Worm (Caenorhabditis elegans) whole organism, young adult: Measurements from ENCODE around the gene Y41D4A.1.

ENCODE experiments used
- B0019.2 ChIP-seq: fragments of 200-800 bp; sonication (Bioruptor generic); conservative IDR thresholded peaks from 2 replicates; pipeline ENCODE4 v1.3.6; 2022; ENCODE audit warnings: missing genetic modification reagents, missing genetic modification characterization, missing compliant biosample characterization
- B0035.1 ChIP-seq: sonication (generic microtip); optimal IDR thresholded peaks from 2 replicates; lab custom pipeline; 2016; ENCODE audit warnings: missing genetic modification characterization, mild to moderate bottlenecking, missing compliant biosample characterization, missing genotype, missing genetic modification reagents
- B0261.1 ChIP-seq: sonication (generic microtip); optimal IDR thresholded peaks from 2 replicates; lab custom pipeline; 2016; ENCODE audit warnings: mild to moderate bottlenecking, missing genetic modification characterization, moderate library complexity, missing compliant biosample characterization
- C06A6.2 ChIP-seq: fragments of 200-800 bp; sonication (Bioruptor generic); conservative IDR thresholded peaks from 2 replicates; pipeline ENCODE4 v1.3.6; 2022; ENCODE audit warnings: missing genetic modification characterization, missing compliant biosample characterization
- C17E4.6 ChIP-seq: fragments of 200-800 bp; sonication (Bioruptor generic); IDR thresholded peaks from 2 replicates; pipeline ENCODE4 v1.3.6; 2022; ENCODE audit warnings: missing genetic modification reagents, missing genetic modification characterization, missing compliant biosample characterization
- F10E7.11 ChIP-seq: sonication (generic microtip); optimal IDR thresholded peaks from 2 replicates; lab custom pipeline; 2017; ENCODE audit warnings: mild to moderate bottlenecking, missing genetic modification characterization, moderate library complexity, missing compliant biosample characterization
- F22D6.2 ChIP-seq: sonication (generic microtip); optimal IDR thresholded peaks from 2 replicates; lab custom pipeline; 2016; ENCODE audit warnings: mild to moderate bottlenecking, missing genetic modification characterization, missing compliant biosample characterization
- F49E8.2 ChIP-seq: sonication (generic microtip); optimal IDR thresholded peaks from 3 replicates; lab custom pipeline; 2017; ENCODE audit warnings: missing genetic modification characterization, mild to moderate bottlenecking, missing compliant biosample characterization, antibody characterized with exemption, moderate library complexity; ENCODE audit not compliant: insufficient read depth
- F55B11.4 ChIP-seq: sonication (generic microtip); optimal IDR thresholded peaks from 2 replicates; lab custom pipeline; 2016; ENCODE audit warnings: missing compliant biosample characterization, missing genetic modification characterization, borderline replicate concordance; ENCODE audit not compliant: insufficient read depth
- F57C9.4 ChIP-seq: sonication (generic microtip); optimal IDR thresholded peaks from 2 replicates; lab custom pipeline; 2017; ENCODE audit warnings: mild to moderate bottlenecking, missing genetic modification characterization, missing compliant biosample characterization
- T26A5.8 ChIP-seq: sonication (generic microtip); optimal IDR thresholded peaks from 2 replicates; lab custom pipeline; 2016; ENCODE audit warnings: missing genetic modification characterization, missing compliant biosample characterization
- Y56A3A.18 ChIP-seq: fragments of 200-800 bp; sonication (Bioruptor generic); IDR thresholded peaks from 2 replicates; pipeline ENCODE4 v1.3.6; 2022; ENCODE audit warnings: missing genetic modification reagents, missing genetic modification characterization, missing compliant biosample characterization
- aptf-2 ChIP-seq: fragments of 200-800 bp; sonication (Bioruptor generic); conservative IDR thresholded peaks from 2 replicates; pipeline ENCODE4 v1.3.6; 2022; ENCODE audit warnings: missing genetic modification reagents, missing genetic modification characterization, missing compliant biosample characterization
- attf-3 ChIP-seq: fragments of 200-800 bp; sonication (Bioruptor generic); conservative IDR thresholded peaks from 2 replicates; pipeline ENCODE4 v1.3.6; 2022; ENCODE audit warnings: missing genetic modification reagents, missing genetic modification characterization, missing compliant biosample characterization
- bed-1 ChIP-seq: fragments of 200-800 bp; sonication (Bioruptor generic); IDR thresholded peaks from 2 replicates; pipeline ENCODE4 v1.3.6; 2022; ENCODE audit warnings: missing genetic modification reagents, missing genetic modification characterization, missing compliant biosample characterization
- cebp-1 ChIP-seq, 2 experiments: fragments of 200-800 bp in 1 of 2; sonication (Bioruptor generic) in 1 of 2; sonication (generic microtip) in 1 of 2; IDR thresholded peaks in 1 of 2; optimal IDR thresholded peaks in 1 of 2; 2 replicates each; pipeline versions ENCODE4 v1.3.6 to Lab custom; 2017 to 2022; ENCODE audit warnings: missing compliant biosample characterization in 2 of 2, missing genetic modification characterization in 2 of 2, mild to moderate bottlenecking in 1 of 2, missing genetic modification reagents in 1 of 2, moderate library complexity in 1 of 2
- cebp-2 ChIP-seq: fragments of 200-800 bp; sonication (Bioruptor generic); IDR thresholded peaks from 2 replicates; pipeline ENCODE4 v1.3.6; 2022; ENCODE audit warnings: missing genetic modification characterization, missing compliant biosample characterization
- ceh-27 ChIP-seq: fragments of 200-800 bp; sonication (Bioruptor generic); optimal IDR thresholded peaks from 2 replicates; lab custom pipeline; 2018; ENCODE audit warnings: mild to moderate bottlenecking, missing genetic modification characterization, moderate library complexity, missing compliant biosample characterization
- ceh-40 ChIP-seq: fragments of 200-800 bp; sonication (Bioruptor generic); IDR thresholded peaks from 2 replicates; pipeline ENCODE4 v1.3.6; 2022; ENCODE audit warnings: missing genetic modification characterization, missing compliant biosample characterization
- ceh-58 ChIP-seq: fragments of 200-800 bp; sonication (Bioruptor generic); IDR thresholded peaks from 2 replicates; pipeline ENCODE4 v1.3.6; 2022; ENCODE audit warnings: missing genetic modification characterization, missing compliant biosample characterization
- ceh-91 ChIP-seq: fragments of 200-800 bp; sonication (Bioruptor generic); IDR thresholded peaks from 2 replicates; pipeline ENCODE4 v1.3.6; 2022; ENCODE audit warnings: missing genetic modification reagents, missing genetic modification characterization, missing compliant biosample characterization
- efl-1 ChIP-seq: fragments of 150-350 bp; optimal IDR thresholded peaks from 2 replicates; lab custom pipeline; 2014; ENCODE audit warnings: missing biosample characterization, missing genetic modification reagents, missing genetic modification characterization
- hmg-1.2 ChIP-seq: fragments of 200-800 bp; sonication (Bioruptor generic); IDR thresholded peaks from 2 replicates; pipeline ENCODE4 v1.3.6; 2022; ENCODE audit warnings: missing genetic modification reagents, missing genetic modification characterization, missing compliant biosample characterization
- hmg-20 ChIP-seq: fragments of 200-800 bp; sonication (Bioruptor generic); IDR thresholded peaks from 2 replicates; pipeline ENCODE4 v1.3.6; 2022; ENCODE audit warnings: missing genetic modification reagents, missing genetic modification characterization, missing compliant biosample characterization
- hrde-1 ChIP-seq: sonication (generic microtip); optimal IDR thresholded peaks from 2 replicates; lab custom pipeline; 2016; ENCODE audit warnings: missing genetic modification characterization, mild to moderate bottlenecking, missing compliant biosample characterization, moderate library complexity, missing genotype, missing genetic modification reagents, borderline replicate concordance
- hsf-1 ChIP-seq: fragments of 200-800 bp; sonication (Bioruptor generic); IDR thresholded peaks from 2 replicates; pipeline ENCODE4 v1.3.6; 2022; ENCODE audit warnings: missing genetic modification reagents, missing genetic modification characterization, missing compliant biosample characterization
- let-607 ChIP-seq, 2 experiments: fragments of 200-800 bp in 1 of 2; sonication (Bioruptor generic) in 1 of 2; sonication (generic microtip) in 1 of 2; optimal IDR thresholded peaks; 2 replicates each; lab custom pipeline; 2016 to 2018; ENCODE audit warnings: mild to moderate bottlenecking in 2 of 2, missing compliant biosample characterization in 2 of 2, missing genetic modification characterization in 2 of 2, moderate library complexity in 2 of 2, missing genotype in 1 of 2
- lin-54 ChIP-seq: fragments of 200-800 bp; sonication (Bioruptor generic); optimal IDR thresholded peaks from 2 replicates; lab custom pipeline; 2018; ENCODE audit warnings: mild to moderate bottlenecking, missing genetic modification characterization, missing compliant biosample characterization
- madf-10 ChIP-seq: sonication (generic microtip); optimal IDR thresholded peaks from 2 replicates; lab custom pipeline; 2016; ENCODE audit warnings: mild to moderate bottlenecking, missing genetic modification characterization, missing compliant biosample characterization
- madf-3 ChIP-seq: fragments of 200-800 bp; sonication (Bioruptor generic); IDR thresholded peaks from 2 replicates; pipeline ENCODE4 v1.3.6; 2022; ENCODE audit warnings: missing genetic modification reagents, missing genetic modification characterization, missing compliant biosample characterization
- madf-6 ChIP-seq: fragments of 200-800 bp; sonication (Bioruptor generic); IDR thresholded peaks from 2 replicates; pipeline ENCODE4 v1.3.6; 2022; ENCODE audit warnings: missing genetic modification reagents, missing genetic modification characterization, missing compliant biosample characterization
- madf-8 ChIP-seq: fragments of 200-800 bp; sonication (Bioruptor generic); conservative IDR thresholded peaks from 2 replicates; pipeline ENCODE4 v1.3.6; 2022; ENCODE audit warnings: missing genetic modification reagents, missing genetic modification characterization, missing compliant biosample characterization
- mes-4 ChIP-seq: sonication (generic microtip); optimal IDR thresholded peaks from 2 replicates; lab custom pipeline; 2016; ENCODE audit warnings: missing genotype, missing genetic modification characterization, missing compliant biosample characterization
- pbrm-1 ChIP-seq: fragments of 200-800 bp; sonication (Bioruptor generic); IDR thresholded peaks from 2 replicates; pipeline ENCODE4 v1.3.6; 2022; ENCODE audit warnings: missing genetic modification reagents, missing genetic modification characterization, missing compliant biosample characterization
- pha-4 ChIP-seq: fragments of 150-350 bp; sonication (generic microtip); optimal IDR thresholded peaks from 2 replicates; lab custom pipeline; 2014; ENCODE audit warnings: missing biosample characterization, missing genetic modification reagents, missing genetic modification characterization
- repo-1 ChIP-seq: sonication (generic microtip); optimal IDR thresholded peaks from 2 replicates; lab custom pipeline; 2017; ENCODE audit warnings: mild to moderate bottlenecking, missing genetic modification characterization, missing compliant biosample characterization
- sdz-38 ChIP-seq: sonication (generic microtip); optimal IDR thresholded peaks from 2 replicates; lab custom pipeline; 2016; ENCODE audit warnings: missing genotype, missing genetic modification characterization, missing compliant biosample characterization
- somi-1 ChIP-seq: fragments of 200-800 bp; sonication (Bioruptor generic); optimal IDR thresholded peaks from 2 replicates; lab custom pipeline; 2018; ENCODE audit warnings: mild to moderate bottlenecking, missing genetic modification characterization, missing compliant biosample characterization
- tbp1 ChIP-seq: fragments of 200-800 bp; sonication (Bioruptor generic); optimal IDR thresholded peaks from 2 replicates; lab custom pipeline; 2018; ENCODE audit warnings: mild to moderate bottlenecking, missing genetic modification characterization, missing compliant biosample characterization
- unc-62 ChIP-seq: fragments of 150-350 bp; optimal IDR thresholded peaks from 2 replicates; lab custom pipeline; 2014; ENCODE audit warnings: missing biosample characterization, missing genetic modification reagents, missing genetic modification characterization
- ztf-22 ChIP-seq: fragments of 200-800 bp; sonication (Bioruptor generic); optimal IDR thresholded peaks from 2 replicates; lab custom pipeline; 2018; ENCODE audit warnings: mild to moderate bottlenecking, missing genetic modification characterization, moderate library complexity, missing compliant biosample characterization
- ztf-25 ChIP-seq: fragments of 200-800 bp; sonication (Bioruptor generic); IDR thresholded peaks from 2 replicates; pipeline ENCODE4 v1.3.6; 2022; ENCODE audit warnings: missing genetic modification reagents, missing genetic modification characterization, missing compliant biosample characterization
- ztf-26 ChIP-seq: sonication (generic microtip); optimal IDR thresholded peaks from 2 replicates; lab custom pipeline; 2017; ENCODE audit warnings: missing genetic modification characterization, missing compliant biosample characterization

Y41D4A.1 gene

DNA sequence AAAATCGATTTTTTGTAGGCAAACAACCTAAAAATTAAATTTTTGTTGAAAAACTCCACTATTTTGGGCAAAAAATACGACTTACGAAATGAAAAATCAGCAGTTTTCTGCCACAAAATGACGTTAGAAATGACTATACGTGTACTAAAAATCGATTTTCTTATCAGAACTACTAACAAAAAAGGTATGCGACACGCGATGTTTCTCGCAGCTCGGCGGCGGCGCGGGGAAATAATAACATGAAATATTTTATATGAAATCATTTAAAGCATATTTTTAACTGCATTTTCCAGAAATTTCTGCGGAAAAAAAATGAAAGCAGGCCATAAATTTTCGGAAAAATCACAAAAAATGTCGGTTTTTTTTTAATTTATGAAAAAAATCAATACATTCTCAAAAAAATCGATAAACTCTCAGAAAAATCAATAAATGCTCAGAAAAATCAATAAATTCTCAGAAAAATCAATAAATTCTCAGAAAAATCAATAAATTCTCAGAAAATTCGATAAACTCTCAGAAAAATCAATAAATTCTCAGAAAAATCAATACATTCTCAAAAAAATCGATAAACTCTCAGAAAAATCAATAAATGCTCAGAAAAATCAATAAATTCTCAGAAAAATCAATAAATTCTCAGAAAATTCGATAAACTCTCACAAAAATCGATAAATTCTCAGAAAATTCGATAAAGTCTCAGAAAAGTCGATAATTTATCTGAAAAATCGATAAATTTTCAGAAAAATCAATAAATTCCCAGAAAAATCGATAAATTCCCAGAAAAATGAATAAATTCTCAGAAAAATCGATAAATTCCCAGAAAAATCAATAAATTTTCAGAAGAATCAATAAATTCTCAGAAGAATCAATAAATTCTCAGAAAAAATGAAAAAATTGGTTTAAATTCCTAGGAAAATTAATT is 31.6 kb upstream of the Y41D4A.1 start, which contains the start of gene ptpn-22:
TSS of gene ptpn-22 (minus strand) at position 158 of the 919 bp plus-strand sequence.
- TF ChIP-seq bed-1 (GFP tag; lab: Robert Waterston, UW) (no peak), ztf-25 (no peak), T26A5.8 (tag; lab: Kevin White, UChicago) (no peak), B0035.1 (no peak), ceh-91 (GFP tag; lab: Robert Waterston, UW) (no peak), F49E8.2 (no peak), let-607 (tag; optimal IDR thresholded peaks at IDR 0.05; lab: Kevin White, UChicago) (peak; percentile 55 to 56), B0261.1 (tag; lab: Kevin White, UChicago) (no peak)
- TF ChIP-seq, all 124 proteins: peak for 1

DNA sequence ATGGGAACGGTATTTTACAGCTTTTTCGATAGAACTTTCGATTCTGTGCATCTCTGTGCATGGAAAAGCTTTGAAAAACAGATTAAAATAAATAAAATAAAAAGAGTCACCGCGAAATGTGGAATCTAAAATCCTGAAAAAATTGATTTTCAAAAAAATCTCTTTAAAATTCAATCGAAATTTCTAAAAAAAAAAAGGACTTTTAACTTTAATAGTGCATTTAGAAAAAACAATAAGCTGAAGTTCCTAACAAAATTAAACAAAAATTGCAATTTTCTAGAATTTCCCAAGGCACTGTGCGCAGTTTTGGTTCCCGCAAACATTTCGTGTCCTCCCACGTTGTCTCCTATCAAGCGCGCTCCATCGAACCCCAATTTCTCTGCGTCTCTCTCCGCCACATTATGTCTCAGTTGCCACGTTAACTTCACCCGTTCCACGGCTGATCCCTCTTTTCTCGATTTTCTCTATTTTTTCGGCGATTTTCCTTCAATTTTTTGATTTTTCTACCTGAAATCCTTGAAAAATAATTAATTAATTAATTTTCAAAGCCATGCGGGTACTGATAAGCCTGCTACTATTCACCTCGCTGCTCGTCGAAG is 26.4 kb upstream of the Y41D4A.1 start, which contains the start of the genes Y41D4A.6 and Y41D4A.4:
TSS of gene Y41D4A.6 (minus strand) at position 51 of the 599 bp plus-strand sequence.
TSS of gene Y41D4A.4 (plus strand) at position 549 of the 599 bp plus-strand sequence.
- TF ChIP-seq ztf-26 (tag; lab: Kevin White, UChicago) = no peak
- TF ChIP-seq F10E7.11 (tag; lab: Kevin White, UChicago) = no peak
- TF ChIP-seq lin-54 (GFP tag; lab: Kevin White, UChicago) = peak; percentile 79
- no peak for TF ChIP-seq F55B11.4 (tag; lab: Kevin White, UChicago)
- TF ChIP-seq attf-3 (GFP tag; lab: Robert Waterston, UW) = peak; percentile 76
- peak; percentile 81 for TF ChIP-seq ceh-27
- peak; percentile 87 for TF ChIP-seq madf-10 (tag; lab: Kevin White, UChicago)
- TF ChIP-seq cebp-2 = no peak
- TF ChIP-seq hsf-1 = peak; percentile 52; the same call in 1 of the 2 replicates
- peak; percentile 5 for TF ChIP-seq efl-1
- TF ChIP-seq T26A5.8 (tag; lab: Kevin White, UChicago) = no peak
- TF ChIP-seq Y56A3A.18 (GFP tag; lab: Robert Waterston, UW) = no peak
- peak; percentile 39 to 83 for TF ChIP-seq let-607 (tag; optimal IDR thresholded peaks at IDR 0.05; lab: Kevin White, UChicago)
- TF ChIP-seq sdz-38 (tag; lab: Kevin White, UChicago) = no peak
- TF ChIP-seq pha-4 (tag; lab: Kevin White, UChicago) = no peak
- TF ChIP-seq aptf-2 = peak; percentile 76
- TF ChIP-seq mes-4 (tag; lab: Kevin White, UChicago) = no peak
- no peak for TF ChIP-seq hmg-20 (GFP tag; lab: Robert Waterston, UW)
- peak; percentile 31 for TF ChIP-seq somi-1
- peak; percentile 77 for TF ChIP-seq pbrm-1 (GFP tag; lab: Robert Waterston, UW)
- TF ChIP-seq tbp1 (GFP tag; lab: Kevin White, UChicago) = peak; percentile 60
- TF ChIP-seq repo-1 = no peak
- TF ChIP-seq hrde-1 (tag; lab: Kevin White, UChicago) = no peak
- 0 out of 2 replicates have a peak, but pooled peaks have one; percentile 52 for TF ChIP-seq C17E4.6 (GFP tag; lab: Robert Waterston, UW)
- no peak for TF ChIP-seq ceh-40 (GFP tag; lab: Robert Waterston, UW)
- TF ChIP-seq B0019.2 = peak; percentile 77
- peak; percentile 99 for TF ChIP-seq hmg-1.2 (GFP tag; lab: Robert Waterston, UW)
- no peak for TF ChIP-seq madf-8 (GFP tag; lab: Robert Waterston, UW)
- TF ChIP-seq cebp-1 (GFP tag; IDR thresholded peaks at IDR 0.05; lab: Robert Waterston, UW) = peak; percentile 33; the same call in 1 of the 2 replicates
- TF ChIP-seq cebp-1 (tag; optimal IDR thresholded peaks at IDR 0.05; lab: Kevin White, UChicago) = peak; percentile 63
- no peak for TF ChIP-seq ceh-58 (GFP tag; lab: Robert Waterston, UW)
- TF ChIP-seq madf-3 (GFP tag; lab: Robert Waterston, UW) = peak; percentile 72; the same call in 1 of the 2 replicates
- no peak for TF ChIP-seq F57C9.4 (tag; lab: Kevin White, UChicago)
- no peak for TF ChIP-seq unc-62 (GFP tag; lab: Kevin White, UChicago)
- no peak for TF ChIP-seq ztf-22 (GFP tag; lab: Kevin White, UChicago)
- no peak for TF ChIP-seq C06A6.2 (GFP tag; lab: Robert Waterston, UW)
- peak; percentile 53 for TF ChIP-seq madf-6 (GFP tag; lab: Robert Waterston, UW)
- TF ChIP-seq F22D6.2 = no peak
